ENCODE assay signal across 2 fruit fly cellular contexts in the genomic region with DNA sequence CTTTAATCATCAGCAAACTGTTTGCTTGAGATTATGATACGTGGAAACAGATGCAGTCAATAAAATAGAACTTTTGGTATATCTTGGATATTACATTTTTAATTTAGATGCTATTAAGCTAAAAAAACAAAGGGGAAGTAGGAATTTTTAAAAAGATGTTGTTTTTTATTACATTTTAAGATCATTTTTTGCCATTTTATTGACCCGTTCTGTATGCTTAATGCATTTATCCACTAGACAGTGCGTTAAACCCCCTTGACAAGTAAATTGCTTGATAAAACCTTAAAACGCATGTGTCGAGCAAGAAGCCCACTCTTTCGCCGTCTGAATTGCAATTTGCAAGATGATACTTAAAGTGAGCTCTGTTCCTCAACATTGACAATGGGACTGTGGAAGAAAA.
A peak's percentile ranks its signal among the peaks of the same experiment; 100 is the strongest.
TF ChIP-seq lines count a peak whose summit lies in the region.

No protein-coding gene starts in this region.

TF ChIP-seq in whole organism, embryonic, 481 proteins besides CTCF, POLR2A, EP300 and RAD21 (continued from another document):
- TF ChIP-seq Hr51 (GFP tag; optimal IDR thresholded peaks at IDR 0.05; lab: Kevin White, UChicago) (peak in 1 of 2 experiments; percentile 29), CG6254 (GFP tag; optimal IDR thresholded peaks at IDR 0.05; lab: Kevin White, UChicago) (no peak), her (GFP tag; optimal IDR thresholded peaks at IDR 0.05; lab: Kevin White, UChicago) (no peak), Oli (tag; optimal IDR thresholded peaks at IDR 0.05; lab: Kevin White, UChicago) (no peak), CG10366 (GFP tag; IDR thresholded peaks at IDR 0.05; lab: Robert Waterston, UW) (no peak), row (GFP tag; IDR thresholded peaks at IDR 0.05; lab: Robert Waterston, UW) (peak; percentile 38; the same call in 1 of the 3 replicates), prd (optimal IDR thresholded peaks at IDR 0.05; lab: Kevin White, UChicago) (no peak), prd (GFP tag; IDR thresholded peaks at IDR 0.05; lab: Robert Waterston, UW) (0 out of 3 replicates have a peak, but pooled peaks have one; percentile 10), CG2129 (GFP tag; IDR thresholded peaks at IDR 0.05; lab: Robert Waterston, UW; ENCODE audit: partially characterized antibody) (no peak), tio (GFP tag; optimal IDR thresholded peaks at IDR 0.05; lab: Kevin White, UChicago) (no peak), slbo (GFP tag; IDR thresholded peaks at IDR 0.05; lab: Robert Waterston, UW) (no peak), Blimp-1 (GFP tag; optimal IDR thresholded peaks at IDR 0.05; lab: Kevin White, UChicago) (peak; percentile 21)

TF ChIP-seq in whole organism, prepupa, 60 proteins besides CTCF, POLR2A, EP300 and RAD21 (continued from another document):
- TF ChIP-seq Hr38 (GFP tag; optimal IDR thresholded peaks at IDR 0.05; lab: Kevin White, UChicago) (no peak), Ets21C (GFP tag; optimal IDR thresholded peaks at IDR 0.05; lab: Kevin White, UChicago) (no peak), CG11902 (GFP tag; optimal IDR thresholded peaks at IDR 0.05; lab: Kevin White, UChicago) (no peak), CG8632 (GFP tag; optimal IDR thresholded peaks at IDR 0.05; lab: Kevin White, UChicago) (no peak), cyc (GFP tag; optimal IDR thresholded peaks at IDR 0.05; lab: Kevin White, UChicago) (no peak), fkh (GFP tag; optimal IDR thresholded peaks at IDR 0.05; lab: Kevin White, UChicago) (no peak), CG31627 (GFP tag; optimal IDR thresholded peaks at IDR 0.05; lab: Kevin White, UChicago) (no peak), CG6163 (GFP tag; IDR thresholded peaks at IDR 0.05; lab: Robert Waterston, UW) (0 out of 3 replicates have a peak, but pooled peaks have one; percentile 28), CG10669 (GFP tag; optimal IDR thresholded peaks at IDR 0.05; lab: Kevin White, UChicago) (no peak), topi (GFP tag; optimal IDR thresholded peaks at IDR 0.05; lab: Kevin White, UChicago) (no peak), Sox15 (GFP tag; optimal IDR thresholded peaks at IDR 0.05; lab: Kevin White, UChicago) (no peak), CG16779 (tag; optimal IDR thresholded peaks at IDR 0.05; lab: Kevin White, UChicago) (no peak), CG15336 (GFP tag; IDR thresholded peaks at IDR 0.05; lab: Robert Waterston, UW) (peak; percentile 48), CG4318 (GFP tag; optimal IDR thresholded peaks at IDR 0.05; lab: Kevin White, UChicago) (no peak), CG6808 (GFP tag; optimal IDR thresholded peaks at IDR 0.05; lab: Kevin White, UChicago) (no peak), Blimp-1 (GFP tag; optimal IDR thresholded peaks at IDR 0.05; lab: Kevin White, UChicago) (no peak), CG7368 (GFP tag; optimal IDR thresholded peaks at IDR 0.05; lab: Kevin White, UChicago) (no peak), eg (GFP tag; IDR thresholded peaks at IDR 0.05; lab: Robert Waterston, UW) (0 out of 3 replicates have a peak, but pooled peaks have one; percentile 58), Lpt (GFP tag; optimal IDR thresholded peaks at IDR 0.05; lab: Kevin White, UChicago) (peak; percentile 15), Hr4 (GFP tag; optimal IDR thresholded peaks at IDR 0.05; lab: Kevin White, UChicago) (peak; percentile 9), CG34406 (GFP tag; optimal IDR thresholded peaks at IDR 0.05; lab: Kevin White, UChicago) (no peak), CG9139 (GFP tag; optimal IDR thresholded peaks at IDR 0.05; lab: Kevin White, UChicago) (no peak), fd85E (GFP tag; optimal IDR thresholded peaks at IDR 0.05; lab: Kevin White, UChicago) (no peak), CG11762 (GFP tag; optimal IDR thresholded peaks at IDR 0.05; lab: Kevin White, UChicago; ENCODE audit: insufficient read depth) (no peak), dac (GFP tag; optimal IDR thresholded peaks at IDR 0.05; lab: Kevin White, UChicago) (no peak), CG8119 (GFP tag; IDR thresholded peaks at IDR 0.05; lab: Robert Waterston, UW) (no peak), CG3919 (GFP tag; optimal IDR thresholded peaks at IDR 0.05; lab: Kevin White, UChicago) (no peak), svp (GFP tag; lab: Kevin White, UChicago) (no peak)
